ENCODE assay signal across 1 fruit fly cellular context in the genomic region with DNA sequence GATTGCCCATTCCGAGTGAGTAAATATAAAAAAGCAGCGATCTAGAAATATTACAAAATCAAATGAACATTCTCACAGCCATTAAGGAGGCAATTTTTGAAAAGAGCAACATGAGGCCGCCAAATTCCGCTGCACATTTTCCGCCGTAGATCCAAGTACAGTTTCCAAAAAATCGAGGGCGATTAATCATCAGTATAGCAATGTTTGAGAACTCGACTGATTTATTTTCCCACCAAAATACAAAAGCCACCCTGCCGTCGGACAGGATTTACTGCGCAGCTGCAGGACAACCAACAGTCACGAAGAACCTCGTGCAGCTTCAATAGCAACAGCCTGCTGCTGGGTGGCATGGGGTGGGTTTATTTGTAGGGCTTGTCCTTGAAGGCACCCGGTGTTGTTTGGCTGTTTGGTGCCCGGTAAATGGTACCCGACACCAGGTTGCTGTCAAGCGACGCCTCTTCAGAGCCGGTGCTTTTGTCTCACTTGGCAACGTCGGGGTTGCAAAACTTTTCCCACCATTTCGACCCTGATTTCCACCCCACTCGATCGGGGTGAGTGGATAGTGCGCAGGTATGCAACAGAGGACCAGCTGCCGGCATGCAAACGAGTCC.
TF ChIP-seq lines count a peak whose summit lies in the region.

No protein-coding gene starts in this region.

TF ChIP-seq in whole organism, embryonic, 481 proteins besides CTCF, POLR2A, EP300 and RAD21 (continued from another document):
- no peak for TF ChIP-seq ttk (GFP tag; IDR thresholded peaks at IDR 0.05; lab: Robert Waterston, UW)
- 0 out of 3 replicates have a peak, but pooled peaks have one; percentile 17 for TF ChIP-seq CG14860 (GFP tag; IDR thresholded peaks at IDR 0.05; lab: Robert Waterston, UW; ENCODE audit: partially characterized antibody)
- no peak for TF ChIP-seq CG2712 (tag; optimal IDR thresholded peaks at IDR 0.05; lab: Kevin White, UChicago)
- no peak for TF ChIP-seq CG2129 (GFP tag; IDR thresholded peaks at IDR 0.05; lab: Robert Waterston, UW; ENCODE audit: partially characterized antibody)
- 0 out of 3 replicates have a peak, but pooled peaks have one; percentile 35 for TF ChIP-seq CG6791 (GFP tag; IDR thresholded peaks at IDR 0.05; lab: Robert Waterston, UW; ENCODE audit: partially characterized antibody)
- peak; percentile 7 for TF ChIP-seq Hey (tag; optimal IDR thresholded peaks at IDR 0.05; lab: Kevin White, UChicago)
- TF ChIP-seq org-1 (GFP tag; optimal IDR thresholded peaks at IDR 0.05; lab: Kevin White, UChicago), result no peak
- no peak for TF ChIP-seq Chrac-16 (GFP tag; optimal IDR thresholded peaks at IDR 0.05; lab: Kevin White, UChicago)
- no peak for TF ChIP-seq Opbp (GFP tag; IDR thresholded peaks at IDR 0.05; lab: Robert Waterston, UW; ENCODE audit: partially characterized antibody)
- TF ChIP-seq CG17912 (GFP tag; optimal IDR thresholded peaks at IDR 0.05; lab: Kevin White, UChicago), result no peak
- no peak for TF ChIP-seq CG15514 (GFP tag; optimal IDR thresholded peaks at IDR 0.05; lab: Kevin White, UChicago)
- peak; percentile 11 for TF ChIP-seq oc (tag; optimal IDR thresholded peaks at IDR 0.05; lab: Kevin White, UChicago)
- TF ChIP-seq chinmo (GFP tag; IDR thresholded peaks at IDR 0.05; lab: Robert Waterston, UW; ENCODE audit: partially characterized antibody), result 0 out of 4 replicates have a peak, but pooled peaks have one; percentile 48
- TF ChIP-seq CG4360 (GFP tag; IDR thresholded peaks at IDR 0.05; lab: Robert Waterston, UW), result no peak
- no peak for TF ChIP-seq C15 (GFP tag; IDR thresholded peaks at IDR 0.05; lab: Robert Waterston, UW)
- no peak for TF ChIP-seq stc (GFP tag; IDR thresholded peaks at IDR 0.05; lab: Robert Waterston, UW)
- no peak for TF ChIP-seq vnd (GFP tag; IDR thresholded peaks at IDR 0.05; lab: Robert Waterston, UW; ENCODE audit: partially characterized antibody)
- TF ChIP-seq Med (GFP tag; lab: Kevin White, UChicago), result peak; percentile 5
- TF ChIP-seq ftz-f1 (GFP tag; optimal IDR thresholded peaks at IDR 0.05; lab: Kevin White, UChicago), result no peak
- 0 out of 3 replicates have a peak, but pooled peaks have one; percentile 46 for TF ChIP-seq z (GFP tag; IDR thresholded peaks at IDR 0.05; lab: Robert Waterston, UW)
- TF ChIP-seq ems (GFP tag; optimal IDR thresholded peaks at IDR 0.05; lab: Kevin White, UChicago), result no peak
- TF ChIP-seq Side (GFP tag; optimal IDR thresholded peaks at IDR 0.05; lab: Kevin White, UChicago), result no peak
- TF ChIP-seq CG16813 (GFP tag; IDR thresholded peaks at IDR 0.05; lab: Robert Waterston, UW; ENCODE audit: partially characterized antibody), result no peak
- no peak for TF ChIP-seq MBD-R2 (GFP tag; IDR thresholded peaks at IDR 0.05; lab: Robert Waterston, UW)
- no peak for TF ChIP-seq CG33557 (GFP tag; optimal IDR thresholded peaks at IDR 0.05; lab: Kevin White, UChicago)
- TF ChIP-seq CG11696 (GFP tag; IDR thresholded peaks at IDR 0.05; lab: Robert Waterston, UW), result no peak
- no peak for TF ChIP-seq Scr (GFP tag; IDR thresholded peaks at IDR 0.05; lab: Robert Waterston, UW; ENCODE audit: partially characterized antibody)
- TF ChIP-seq CG32772 (GFP tag; IDR thresholded peaks at IDR 0.05; lab: Robert Waterston, UW), result no peak
- TF ChIP-seq sens (GFP tag; lab: Kevin White, UChicago), result peak; percentile 50
- peak; percentile 83 for TF ChIP-seq seq (GFP tag; IDR thresholded peaks at IDR 0.05; lab: Robert Waterston, UW)
- TF ChIP-seq ewg (GFP tag; optimal IDR thresholded peaks at IDR 0.05; lab: Kevin White, UChicago), result peak; percentile 78
- no peak for TF ChIP-seq ac (GFP tag; optimal IDR thresholded peaks at IDR 0.05; lab: Kevin White, UChicago)
- no peak for TF ChIP-seq CG31388 (GFP tag; optimal IDR thresholded peaks at IDR 0.05; lab: Kevin White, UChicago)
- TF ChIP-seq odd (GFP tag; optimal IDR thresholded peaks at IDR 0.05; lab: Kevin White, UChicago), result no peak
- TF ChIP-seq CG2889 (GFP tag; IDR thresholded peaks at IDR 0.05; lab: Robert Waterston, UW), result no peak
- peak; percentile 68 for TF ChIP-seq Deaf1 (tag; optimal IDR thresholded peaks at IDR 0.05; lab: Kevin White, UChicago)
- peak; percentile 15; the same call in 1 of the 2 replicates for TF ChIP-seq Adf1 (GFP tag; IDR thresholded peaks at IDR 0.05; lab: Robert Waterston, UW)
- TF ChIP-seq abd-A (tag; optimal IDR thresholded peaks at IDR 0.05; lab: Kevin White, UChicago), result peak; percentile 12
- TF ChIP-seq Nf-YC (tag; optimal IDR thresholded peaks at IDR 0.05; lab: Kevin White, UChicago), result peak; percentile 74
- TF ChIP-seq Gsc (GFP tag; IDR thresholded peaks at IDR 0.05; lab: Robert Waterston, UW), result no peak
- TF ChIP-seq CG9817 (tag; optimal IDR thresholded peaks at IDR 0.05; lab: Kevin White, UChicago), result no peak
- no peak for TF ChIP-seq gsb (GFP tag; IDR thresholded peaks at IDR 0.05; lab: Robert Waterston, UW)
- no peak for TF ChIP-seq CG6813 (GFP tag; optimal IDR thresholded peaks at IDR 0.05; lab: Kevin White, UChicago)
- TF ChIP-seq CG17829 (tag; optimal IDR thresholded peaks at IDR 0.05; lab: Kevin White, UChicago), result no peak
- TF ChIP-seq Dp (GFP tag; optimal IDR thresholded peaks at IDR 0.05; lab: Kevin White, UChicago), result no peak
